Fruit fly (Drosophila melanogaster) whole organism, prepupa: ENCODE measurements around the gene Agpat2.

ENCODE experiments used
- Blimp-1 ChIP-seq: fragments of 200-800 bp; sonication (Bioruptor generic); optimal IDR thresholded peaks from 3 replicates; lab custom pipeline; 2017; ENCODE audit warnings: missing biosample characterization, missing genetic modification characterization, mild to moderate bottlenecking, moderate library complexity, missing genetic modification reagents
- CG6276 ChIP-seq: fragments of 200-800 bp; sonication (Bioruptor generic); optimal IDR thresholded peaks from 2 replicates; lab custom pipeline; 2017; ENCODE audit warnings: missing biosample characterization, mild to moderate bottlenecking, missing genetic modification characterization
- Eip78C ChIP-seq: fragments of 200-800 bp; sonication (Bioruptor generic); peaks from one replicate; lab custom pipeline; 2016; ENCODE audit warnings: missing biosample characterization, missing genetic modification characterization
- Met ChIP-seq: fragments of 200-800 bp; sonication (Bioruptor generic); optimal IDR thresholded peaks from 3 replicates; lab custom pipeline; 2016; ENCODE audit warnings: missing biosample characterization, missing genetic modification characterization
- Sox15 ChIP-seq: fragments of 200-800 bp; sonication (Bioruptor generic); optimal IDR thresholded peaks from 3 replicates; lab custom pipeline; 2016; ENCODE audit warnings: missing biosample characterization, missing genetic modification characterization
- acj6 ChIP-seq: fragments of 200-800 bp; sonication (Bioruptor generic); optimal IDR thresholded peaks from 3 replicates; lab custom pipeline; 2016; ENCODE audit warnings: missing biosample characterization, missing genetic modification characterization
- pdm3 ChIP-seq: fragments of 200-800 bp; sonication (Bioruptor generic); optimal IDR thresholded peaks from 3 replicates; lab custom pipeline; 2016; ENCODE audit warnings: missing biosample characterization, missing genetic modification characterization

- peak; percentile 62 for TF ChIP-seq acj6
- TF ChIP-seq Blimp-1, result no peak
- peak; percentile 93 for TF ChIP-seq Eip78C
- peak; percentile 49 for TF ChIP-seq Met (GFP tag; lab: Kevin White, UChicago)
- TF ChIP-seq pdm3 (GFP tag; lab: Kevin White, UChicago), result peak; percentile 59
- no peak for TF ChIP-seq Sox15 (GFP tag; lab: Kevin White, UChicago)
- peak; percentile 64 for TF ChIP-seq CG6276 (GFP tag; lab: Kevin White, UChicago)
These were observed 7.9 kb upstream of the Agpat2 start for dm6 chr2L:8471667-8472066.
